Worm (Caenorhabditis elegans): ENCODE measurements around the gene ZC395.4.

ZC395.4 gene

DNA sequence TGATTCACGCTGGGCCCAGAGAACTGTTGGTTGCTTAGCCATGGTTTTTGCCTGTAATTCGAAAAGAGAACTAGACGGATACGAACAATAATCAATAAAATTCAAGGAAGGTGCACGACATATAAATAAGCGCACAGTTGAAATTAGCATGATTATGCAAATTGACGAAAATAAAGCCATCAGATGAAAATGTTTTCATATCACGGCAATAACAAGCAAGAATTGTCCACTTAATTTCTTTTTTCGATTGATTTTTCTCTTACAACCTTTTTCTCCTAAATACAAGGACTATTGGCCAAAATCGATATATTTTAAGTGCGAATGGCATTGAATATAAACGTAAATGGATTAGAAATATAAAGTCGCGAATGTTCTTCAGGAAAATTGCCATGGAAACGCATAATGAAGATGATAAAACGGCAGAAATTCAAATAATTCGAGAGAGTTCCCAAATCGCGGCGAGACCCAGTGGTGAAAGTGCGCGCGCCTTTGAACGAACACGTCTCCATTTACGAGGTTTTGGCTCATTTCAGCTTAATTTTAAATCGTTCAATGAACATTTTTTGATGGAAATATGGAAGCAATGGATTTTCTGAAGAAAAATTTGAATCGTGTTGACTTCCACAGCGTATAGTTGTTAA is 4.9 kb downstream of the ZC395.4 start, which contains the start of the genes daf-41 and toc-1 (continued):
- TF ChIP-seq ceh-63 (GFP tag; optimal IDR thresholded peaks at IDR 0.05) (no peak), xbp-1 (tag; optimal IDR thresholded peaks at IDR 0.05) (peak; percentile 40), C04F5.9 (tag; optimal IDR thresholded peaks at IDR 0.05) (no peak), lin-15B (tag; optimal IDR thresholded peaks at IDR 0.05) (peak; percentile 10), nhr-77 (tag; optimal IDR thresholded peaks at IDR 0.05) (no peak), zip-4 (GFP tag; optimal IDR thresholded peaks at IDR 0.05) (no peak), ztf-11 (tag; optimal IDR thresholded peaks at IDR 0.05) (no peak), nhr-19 (GFP tag; conservative IDR thresholded peaks at IDR 0.05) (peak; percentile 18; the same call in 1 of the 2 replicates), snu-23 (GFP tag; optimal IDR thresholded peaks at IDR 0.05) (peak; percentile 68), unc-62 (GFP tag; optimal IDR thresholded peaks at IDR 0.05) (no peak), nhr-28 (tag; optimal IDR thresholded peaks at IDR 0.05) (no peak), tlp-1 (tag; optimal IDR thresholded peaks at IDR 0.05) (no peak), lin-39 (tag; optimal IDR thresholded peaks at IDR 0.05) (no peak), nhr-84 (tag; optimal IDR thresholded peaks at IDR 0.05) (no peak), dpl-1 (GFP tag; optimal IDR thresholded peaks at IDR 0.05) (peak; percentile 54 to 71 (median 58)), egl-27 (tag; optimal IDR thresholded peaks at IDR 0.05) (no peak), dsc-1 (tag; optimal IDR thresholded peaks at IDR 0.05) (peak; percentile 63), aly-2 (tag; optimal IDR thresholded peaks at IDR 0.05) (no peak), sox-4 (tag; optimal IDR thresholded peaks at IDR 0.05) (no peak), hlh-4 (tag; optimal IDR thresholded peaks at IDR 0.05) (no peak), isw-1 (GFP tag; IDR thresholded peaks at IDR 0.05) (peak; percentile 18; the same call in 1 of the 2 replicates), mdl-1 (tag; optimal IDR thresholded peaks at IDR 0.05) (peak in 1 of 2 experiments; percentile 24), Y116A8C.19 (tag; optimal IDR thresholded peaks at IDR 0.05; ENCODE audit: borderline replicate concordance) (no peak), F16B12.6 (tag; optimal IDR thresholded peaks at IDR 0.05) (peak; percentile 13), elt-2 (tag; optimal IDR thresholded peaks at IDR 0.05) (no peak), fkh-10 (GFP tag; optimal IDR thresholded peaks at IDR 0.05) (no peak), lin-13 (GFP tag; optimal IDR thresholded peaks at IDR 0.05) (peak; percentile 48), pqm-1 (tag; optimal IDR thresholded peaks at IDR 0.05) (no peak), lin-35 (GFP tag; optimal IDR thresholded peaks at IDR 0.05) (peak; percentile 72 to 77), nhr-85 (tag) (no peak), nhr-47 (tag; optimal IDR thresholded peaks at IDR 0.05) (peak; percentile 47), nhr-20 (tag; optimal IDR thresholded peaks at IDR 0.05) (peak; percentile 31)

ce11 chrIII:5277740-5278139 is 7.8 kb downstream of the ZC395.4 start, which contains the start of gene clk-1:
Gene clk-1, plus strand, starts transcription at chrIII:5277894.
- TF ChIP-seq mab-9 (GFP tag; IDR thresholded peaks at IDR 0.05): no peak
- TF ChIP-seq alr-1 (tag; optimal IDR thresholded peaks at IDR 0.05; ENCODE audit: borderline replicate concordance): no peak
- no peak for TF ChIP-seq C34B4.2 (tag; optimal IDR thresholded peaks at IDR 0.05)
- TF ChIP-seq snpc-4 (tag; optimal IDR thresholded peaks at IDR 0.05): no peak
- TF ChIP-seq swsn-7 (tag; optimal IDR thresholded peaks at IDR 0.05): no peak
- no peak for TF ChIP-seq nhr-19 (GFP tag; conservative IDR thresholded peaks at IDR 0.05)
- TF ChIP-seq fkh-10 (GFP tag; optimal IDR thresholded peaks at IDR 0.05): no peak
- no peak for TF ChIP-seq isw-1 (GFP tag; IDR thresholded peaks at IDR 0.05)
- no peak for TF ChIP-seq tlp-1 (tag; optimal IDR thresholded peaks at IDR 0.05)
- TF ChIP-seq elt-3 (tag; optimal IDR thresholded peaks at IDR 0.05): no peak
- TF ChIP-seq efl-1 (optimal IDR thresholded peaks at IDR 0.05): no peak
- TF ChIP-seq efl-1 (GFP tag; optimal IDR thresholded peaks at IDR 0.05 in 1 of 2): no peak
- TF ChIP-seq nhr-47 (tag; optimal IDR thresholded peaks at IDR 0.05): no peak
- TF ChIP-seq zip-4 (GFP tag; optimal IDR thresholded peaks at IDR 0.05): no peak
- TF ChIP-seq lin-14 (GFP tag; optimal IDR thresholded peaks at IDR 0.05): no peak
- TF ChIP-seq lin-39 (tag; optimal IDR thresholded peaks at IDR 0.05): no peak
- no peak for TF ChIP-seq xbp-1 (tag; optimal IDR thresholded peaks at IDR 0.05)
- no peak for TF ChIP-seq nhr-28 (tag; optimal IDR thresholded peaks at IDR 0.05)
- no peak for TF ChIP-seq nhr-237 (tag; optimal IDR thresholded peaks at IDR 0.05)
- TF ChIP-seq mef-2 (tag; optimal IDR thresholded peaks at IDR 0.05): no peak
